Fruit fly (Drosophila melanogaster) whole organism, prepupa: Measurements from ENCODE around the gene CG12010.

Experiments used
- CG3919 ChIP-seq: fragments of 200-800 bp; sonication (Bioruptor generic); optimal IDR thresholded peaks from 3 replicates; lab custom pipeline; 2016; ENCODE audit warnings: missing biosample characterization, missing genetic modification characterization
- CG4318 ChIP-seq: fragments of 200-800 bp; sonication (Bioruptor generic); optimal IDR thresholded peaks from 3 replicates; lab custom pipeline; 2017; ENCODE audit warnings: missing biosample characterization, mild to moderate bottlenecking, missing genetic modification characterization
- cyc ChIP-seq: fragments of 200-800 bp; sonication (Bioruptor generic); optimal IDR thresholded peaks from 3 replicates; lab custom pipeline; 2016; ENCODE audit warnings: missing biosample characterization, missing genetic modification characterization
- fd59A ChIP-seq: fragments of 200-800 bp; sonication (Bioruptor generic); optimal IDR thresholded peaks from 2 replicates; lab custom pipeline; 2017; ENCODE audit warnings: missing biosample characterization, mild to moderate bottlenecking, missing genetic modification characterization, missing genetic modification reagents
- spab ChIP-seq: fragments of 200-800 bp; sonication (Bioruptor generic); optimal IDR thresholded peaks from 2 replicates; lab custom pipeline; 2017; ENCODE audit warnings: missing biosample characterization, mild to moderate bottlenecking, missing genetic modification characterization, missing genetic modification reagents

DNA sequence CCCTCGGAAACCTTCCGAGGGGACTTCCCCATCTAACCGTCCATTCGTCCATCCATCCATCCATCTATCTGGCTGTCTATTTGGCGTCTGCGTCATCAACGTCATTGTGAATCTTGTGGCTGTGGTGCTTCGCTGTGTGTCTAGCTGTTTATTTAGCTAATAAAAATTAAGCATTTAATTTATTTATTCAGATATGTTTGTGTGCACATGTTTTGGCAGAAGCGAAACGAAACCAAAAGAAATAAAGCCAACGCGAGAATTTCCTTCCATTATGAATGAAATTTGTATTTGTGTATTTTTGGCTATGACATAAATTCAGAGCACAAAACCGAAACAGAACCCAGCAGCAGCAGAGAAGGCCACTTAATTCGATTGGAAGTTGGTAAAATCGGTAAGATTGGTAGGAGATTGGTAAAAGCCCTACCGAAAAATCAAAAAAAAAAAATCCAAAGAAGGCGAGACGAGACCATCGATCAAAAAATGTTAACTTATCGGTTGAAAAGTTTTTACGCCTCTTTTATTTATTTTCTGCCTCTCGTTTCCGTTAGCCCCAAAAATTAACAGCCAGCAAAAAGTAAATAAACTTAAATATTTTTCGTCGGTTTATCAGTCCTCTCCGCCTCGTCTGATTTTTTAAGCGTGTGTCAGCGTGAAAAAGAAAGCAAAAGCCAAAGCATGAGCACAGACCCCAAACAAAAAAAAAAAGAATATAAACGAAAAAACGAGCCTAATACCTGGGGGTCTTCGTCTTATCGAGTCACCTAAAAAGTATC lies 40.9 kb downstream of the CG12010 start:
- no peak for TF ChIP-seq spab (GFP tag; lab: Kevin White, UChicago)
- TF ChIP-seq fd59A (GFP tag; lab: Kevin White, UChicago), result no peak
- TF ChIP-seq CG3919, result no peak
- no peak for TF ChIP-seq cyc (GFP tag; lab: Kevin White, UChicago)
- no peak for TF ChIP-seq CG4318 (GFP tag; lab: Kevin White, UChicago)
